Fruit fly (Drosophila melanogaster) whole organism, adult: Measurements from ENCODE around the gene Son.

ENCODE experiments used
- CG11617 ChIP-seq: fragments of 200-800 bp; sonication (Bioruptor generic); optimal IDR thresholded peaks from 2 replicates; lab custom pipeline; 2017; ENCODE audit warnings: mild to moderate bottlenecking, missing biosample characterization, missing genetic modification reagents, missing genetic modification characterization
- CG33017 ChIP-seq: fragments of 200-800 bp; sonication (Bioruptor generic); optimal IDR thresholded peaks from 2 replicates; lab custom pipeline; 2018; ENCODE audit warnings: missing biosample characterization, mild to moderate bottlenecking, missing genetic modification characterization, moderate library complexity
- CG5204 ChIP-seq: fragments of 200-800 bp; sonication (Bioruptor generic); optimal IDR thresholded peaks from 2 replicates; lab custom pipeline; 2016; ENCODE audit warnings: missing biosample characterization, missing genetic modification characterization
- Clk ChIP-seq: fragments of 200-800 bp; sonication (Bioruptor generic); optimal IDR thresholded peaks from 2 replicates; lab custom pipeline; 2017; ENCODE audit warnings: missing biosample characterization, missing genetic modification characterization
- Crg-1 ChIP-seq: fragments of 200-800 bp; sonication (Bioruptor generic); optimal IDR thresholded peaks from 2 replicates; lab custom pipeline; 2016; ENCODE audit warnings: missing biosample characterization, missing genetic modification characterization
- Hr96 ChIP-seq: fragments of 200-800 bp; sonication (Bioruptor generic); optimal IDR thresholded peaks from 2 replicates; lab custom pipeline; 2016; ENCODE audit warnings: missing biosample characterization, missing genetic modification characterization
- bab1 ChIP-seq: fragments of 200-800 bp; sonication (Bioruptor generic); optimal IDR thresholded peaks from 3 replicates; lab custom pipeline; 2019; ENCODE audit warnings: missing biosample characterization, mild to moderate bottlenecking, missing genetic modification characterization, moderate library complexity
- cic ChIP-seq: fragments of 200-800 bp; sonication (Bioruptor generic); optimal IDR thresholded peaks from 2 replicates; lab custom pipeline; 2017; ENCODE audit warnings: missing biosample characterization, mild to moderate bottlenecking, missing genetic modification characterization, moderate library complexity
- cnc ChIP-seq, 2 experiments: fragments of >200 bp; optimal IDR thresholded peaks; 2 replicates each; lab custom pipeline; 2017
- kay ChIP-seq: fragments of 200-800 bp; sonication (Bioruptor generic); peaks from one replicate; lab custom pipeline; 2016; ENCODE audit warnings: missing biosample characterization, missing genetic modification characterization, borderline replicate concordance
- ovo ChIP-seq: fragments of 200-800 bp; sonication (Bioruptor generic); optimal IDR thresholded peaks from 2 replicates; lab custom pipeline; 2016; ENCODE audit warnings: missing biosample characterization, missing genetic modification characterization
- tj ChIP-seq: fragments of 200-800 bp; sonication (Bioruptor generic); optimal IDR thresholded peaks from 3 replicates; lab custom pipeline; 2017; ENCODE audit warnings: missing biosample characterization, mild to moderate bottlenecking, missing genetic modification characterization, moderate library complexity

DNA sequence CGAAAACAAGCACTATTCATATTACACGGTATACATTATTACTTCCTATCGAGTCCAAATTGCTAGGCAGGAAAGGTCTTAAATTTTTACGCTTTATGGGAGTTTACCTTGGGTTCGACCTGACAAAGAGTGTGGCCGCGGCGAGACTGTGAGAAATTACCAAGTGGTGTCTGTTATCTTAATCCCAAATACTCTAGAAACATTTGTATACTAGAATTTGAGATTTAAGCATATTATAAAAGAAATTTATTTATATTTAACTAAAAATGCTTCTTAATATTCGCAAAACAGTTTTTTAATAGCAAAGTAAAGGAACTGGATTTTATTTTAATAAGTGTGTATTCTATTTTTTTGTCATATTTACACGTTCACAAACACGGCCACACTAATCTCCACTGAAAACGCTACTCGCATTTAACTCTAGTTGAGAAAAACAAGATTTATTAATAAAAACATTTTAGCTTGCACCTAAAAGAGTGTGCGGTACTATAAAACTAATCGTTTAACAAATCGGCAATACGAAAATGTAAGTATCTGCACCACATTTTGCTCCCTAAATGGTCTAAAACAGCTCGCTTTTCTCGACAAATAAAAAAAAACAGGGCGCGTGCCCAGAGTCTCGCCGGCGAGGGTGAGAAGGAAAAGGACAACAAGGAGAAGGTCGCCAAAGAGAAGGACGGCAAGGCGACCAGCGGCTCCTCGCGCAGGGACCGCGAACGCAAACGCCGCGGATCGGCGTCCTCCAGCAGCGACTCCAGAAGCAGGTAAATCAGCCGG is 26.0 kb upstream of the Son start, which contains the start of the genes mura and RnpS1:
- TF ChIP-seq ovo (GFP tag; lab: Kevin White, UChicago), result no peak
- no peak for TF ChIP-seq CG11617 (GFP tag; lab: Kevin White, UChicago)
- TF ChIP-seq cnc (optimal IDR thresholded peaks at IDR 0.05; lab: Kevin White, UChicago), result no peak
- TF ChIP-seq kay (GFP tag; lab: Kevin White, UChicago), result no peak
- peak; percentile 20 for TF ChIP-seq bab1 (GFP tag; lab: Kevin White, UChicago)
- TF ChIP-seq Crg-1, result no peak
- peak; percentile 53 for TF ChIP-seq cic (GFP tag; lab: Kevin White, UChicago)
- no peak for TF ChIP-seq CG33017 (tag; lab: Kevin White, UChicago)
- TF ChIP-seq CG5204 (GFP tag; lab: Kevin White, UChicago), result no peak
- TF ChIP-seq Hr96 (GFP tag; lab: Kevin White, UChicago), result no peak
- no peak for TF ChIP-seq Clk (GFP tag; lab: Kevin White, UChicago)
- TF ChIP-seq tj (GFP tag; lab: Kevin White, UChicago), result no peak
